Fruit fly (Drosophila melanogaster): ENCODE data around the gene Snx6.

DNA sequence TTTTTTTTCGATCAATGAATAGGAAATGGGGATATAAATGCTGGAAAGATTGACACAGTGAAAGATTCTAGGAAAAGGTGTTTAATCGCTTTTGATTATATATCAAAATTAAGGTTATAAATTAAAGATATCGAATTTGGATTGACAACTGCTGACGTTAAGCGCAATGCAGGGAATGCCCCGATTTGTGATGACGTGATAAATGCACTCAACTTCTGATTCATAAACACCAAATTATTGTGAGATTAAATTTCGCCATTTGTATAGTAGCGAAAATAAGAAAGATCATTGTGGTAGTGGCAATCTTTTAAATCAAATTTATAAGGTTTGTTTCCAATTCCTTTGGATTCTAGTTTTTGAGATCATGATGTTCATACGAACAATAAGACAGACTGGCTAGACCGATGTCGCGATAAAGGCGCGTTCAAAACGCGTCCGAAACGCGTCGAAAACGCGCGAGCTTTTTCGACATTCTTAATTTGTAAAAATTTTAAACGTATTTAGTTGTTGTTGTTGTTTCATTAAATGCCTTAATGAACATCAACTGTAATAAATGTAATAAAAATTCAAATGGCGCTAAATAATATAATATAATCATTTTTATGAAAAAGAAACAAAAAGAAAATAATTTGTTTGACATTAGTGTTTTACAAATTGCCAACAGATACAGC, 5.1 kb downstream of the Snx6 start, which contains the start of gene CG8349:
- TF ChIP-seq Eip78C (GFP tag) (no peak), net (GFP tag; optimal IDR thresholded peaks at IDR 0.05) (no peak), salr (GFP tag; optimal IDR thresholded peaks at IDR 0.05) (no peak), spab (GFP tag; optimal IDR thresholded peaks at IDR 0.05) (no peak), Gug (GFP tag; IDR thresholded peaks at IDR 0.05) (no peak), Eip93F (GFP tag; optimal IDR thresholded peaks at IDR 0.05) (no peak), Hr4 (GFP tag; optimal IDR thresholded peaks at IDR 0.05) (no peak), achi (GFP tag; optimal IDR thresholded peaks at IDR 0.05) (no peak), CG8119 (GFP tag; IDR thresholded peaks at IDR 0.05) (no peak)

All from whole organism, prepupa.